Fruit fly (Drosophila melanogaster): ENCODE measurements around the gene CG9630.

CG9630 gene

DNA sequence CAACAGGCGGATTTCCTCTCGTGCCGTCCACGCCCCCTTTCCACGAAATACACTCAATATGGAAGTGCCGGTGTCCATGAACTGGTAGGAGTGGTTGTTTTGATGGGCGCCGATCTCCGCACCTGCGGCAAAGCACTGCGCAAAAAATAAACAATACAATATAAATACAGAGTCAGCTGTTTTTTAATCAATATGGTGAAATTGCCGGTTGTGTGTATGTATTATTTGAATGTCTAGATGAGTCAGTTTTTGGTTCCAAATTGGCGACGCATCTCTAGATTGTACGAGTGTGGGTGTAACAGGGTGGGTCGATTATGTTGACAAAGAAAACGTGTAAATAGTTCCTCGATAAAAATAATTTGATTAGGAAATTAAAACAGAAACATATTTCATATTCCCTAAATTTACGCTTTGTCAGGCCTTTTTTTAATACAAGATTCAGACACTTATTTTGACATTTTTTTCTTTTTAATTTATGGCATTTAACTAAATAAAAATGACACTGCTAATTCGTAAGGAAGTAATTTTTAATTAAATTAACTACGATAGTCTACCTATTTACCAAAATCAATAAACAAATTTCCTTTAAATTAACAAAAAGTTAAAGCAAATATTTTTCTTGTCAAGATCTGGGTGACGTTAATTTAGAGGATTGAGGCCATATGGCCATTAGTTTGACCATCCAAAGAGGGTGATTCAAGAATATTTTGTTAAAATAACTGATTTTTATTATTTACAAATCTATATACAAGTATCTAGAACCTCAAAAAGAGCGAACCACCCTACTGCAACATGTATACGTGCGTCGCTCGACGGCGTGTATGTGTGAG is 30.0 kb downstream of the CG9630 start (continued):
- TF ChIP-seq CG6792 (GFP tag; optimal IDR thresholded peaks at IDR 0.05): peak; percentile 86
- peak; percentile 76 for TF ChIP-seq CG15336 (GFP tag; IDR thresholded peaks at IDR 0.05)
- TF ChIP-seq ss (GFP tag; optimal IDR thresholded peaks at IDR 0.05): peak; percentile 83 to 89
- peak; percentile 95 for TF ChIP-seq esn (GFP tag; optimal IDR thresholded peaks at IDR 0.05)
- peak; percentile 79 for TF ChIP-seq Blimp-1 (GFP tag; optimal IDR thresholded peaks at IDR 0.05)
- peak; percentile 89 for TF ChIP-seq pdm3 (GFP tag; optimal IDR thresholded peaks at IDR 0.05)
- TF ChIP-seq svp (GFP tag): peak; percentile 97
- peak; percentile 40; the same call in 1 of the 2 replicates for TF ChIP-seq CG11294 (GFP tag; IDR thresholded peaks at IDR 0.05)
- TF ChIP-seq Eip75B (GFP tag; optimal IDR thresholded peaks at IDR 0.05): peak; percentile 92
- TF ChIP-seq topi (GFP tag; optimal IDR thresholded peaks at IDR 0.05): peak; percentile 92
- TF ChIP-seq Ets21C (GFP tag; optimal IDR thresholded peaks at IDR 0.05): peak; percentile 68
- TF ChIP-seq Smox (GFP tag; optimal IDR thresholded peaks at IDR 0.05): peak; percentile 89
- peak; percentile 88 for TF ChIP-seq CG4318 (GFP tag; optimal IDR thresholded peaks at IDR 0.05)
- peak; percentile 92 for TF ChIP-seq CG34406 (GFP tag; optimal IDR thresholded peaks at IDR 0.05)
- peak; percentile 85 for TF ChIP-seq CG31627 (GFP tag; optimal IDR thresholded peaks at IDR 0.05)
- TF ChIP-seq fkh (GFP tag; optimal IDR thresholded peaks at IDR 0.05): peak; percentile 88
- TF ChIP-seq Hr38 (GFP tag; optimal IDR thresholded peaks at IDR 0.05): no peak
- TF ChIP-seq Sox102F (GFP tag; optimal IDR thresholded peaks at IDR 0.05): peak; percentile 89
- TF ChIP-seq dac (GFP tag; optimal IDR thresholded peaks at IDR 0.05): peak; percentile 73
- peak; percentile 90 for TF ChIP-seq Met (GFP tag; optimal IDR thresholded peaks at IDR 0.05)

DNA sequence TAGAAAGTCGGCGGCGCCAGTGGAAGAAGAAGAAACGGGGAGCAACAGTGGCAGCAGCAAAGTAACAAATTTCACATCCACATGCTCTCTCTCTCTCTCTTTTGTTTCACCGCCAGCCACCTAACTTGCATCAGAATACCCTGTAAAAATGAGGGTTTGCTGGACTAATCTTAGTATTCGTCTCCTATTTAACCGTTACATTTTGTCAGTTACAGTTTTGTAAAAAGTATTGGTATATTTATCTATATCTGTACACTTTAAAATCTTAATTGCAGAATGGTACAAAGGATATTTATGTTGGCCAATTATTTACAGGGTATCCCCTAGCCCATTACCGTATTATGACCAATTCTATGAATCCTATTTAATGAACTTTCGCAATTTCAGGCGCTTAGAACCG is 35.8 kb downstream of the CG9630 start:
- TF ChIP-seq CG11294 (GFP tag; IDR thresholded peaks at IDR 0.05): 0 out of 2 replicates have a peak, but pooled peaks have one; percentile 43
- peak; percentile 88 for TF ChIP-seq eg (GFP tag; IDR thresholded peaks at IDR 0.05)
- TF ChIP-seq pdm3 (GFP tag; optimal IDR thresholded peaks at IDR 0.05): peak; percentile 75
- TF ChIP-seq Eip78C (GFP tag): peak; percentile 81
- TF ChIP-seq Hr39 (GFP tag; optimal IDR thresholded peaks at IDR 0.05): peak; percentile 41
- TF ChIP-seq achi (GFP tag; optimal IDR thresholded peaks at IDR 0.05): peak; percentile 73
- peak; percentile 32 for TF ChIP-seq topi (GFP tag; optimal IDR thresholded peaks at IDR 0.05)
- no peak for TF ChIP-seq ss (GFP tag; optimal IDR thresholded peaks at IDR 0.05)
- no peak for TF ChIP-seq CG11902 (GFP tag; optimal IDR thresholded peaks at IDR 0.05)
- TF ChIP-seq Met (GFP tag; optimal IDR thresholded peaks at IDR 0.05): peak; percentile 44
- no peak for TF ChIP-seq CG1621 (tag; optimal IDR thresholded peaks at IDR 0.05)
- peak; percentile 60; the same call in 2 of the 3 replicates for TF ChIP-seq CG6163 (GFP tag; IDR thresholded peaks at IDR 0.05)
- TF ChIP-seq CG16779 (tag; optimal IDR thresholded peaks at IDR 0.05): no peak
- TF ChIP-seq Ets21C (GFP tag; optimal IDR thresholded peaks at IDR 0.05): no peak
- no peak for TF ChIP-seq CG3032 (tag; optimal IDR thresholded peaks at IDR 0.05)
- TF ChIP-seq lz (GFP tag; optimal IDR thresholded peaks at IDR 0.05): peak; percentile 50
- TF ChIP-seq cyc (GFP tag; optimal IDR thresholded peaks at IDR 0.05): no peak
- no peak for TF ChIP-seq Blimp-1 (GFP tag; optimal IDR thresholded peaks at IDR 0.05)
- TF ChIP-seq Eip93F (GFP tag; optimal IDR thresholded peaks at IDR 0.05): no peak
- no peak for TF ChIP-seq fkh (GFP tag; optimal IDR thresholded peaks at IDR 0.05)
- TF ChIP-seq CG6792 (GFP tag; optimal IDR thresholded peaks at IDR 0.05): peak; percentile 17
- peak; percentile 79 for TF ChIP-seq net (GFP tag; optimal IDR thresholded peaks at IDR 0.05)
- peak; percentile 27 for TF ChIP-seq Sox14 (GFP tag; optimal IDR thresholded peaks at IDR 0.05)
- TF ChIP-seq Lpt (GFP tag; optimal IDR thresholded peaks at IDR 0.05): peak; percentile 74
- no peak for TF ChIP-seq fd85E (GFP tag; optimal IDR thresholded peaks at IDR 0.05)
- TF ChIP-seq CG8319 (GFP tag; optimal IDR thresholded peaks at IDR 0.05): no peak
- peak; percentile 92 for TF ChIP-seq CG15336 (GFP tag; IDR thresholded peaks at IDR 0.05)
- TF ChIP-seq CG9139 (GFP tag; optimal IDR thresholded peaks at IDR 0.05): no peak
- peak; percentile 63 for TF ChIP-seq esn (GFP tag; optimal IDR thresholded peaks at IDR 0.05)
- peak; percentile 64 for TF ChIP-seq OdsH (GFP tag; optimal IDR thresholded peaks at IDR 0.05)
- no peak for TF ChIP-seq CG11762 (GFP tag; optimal IDR thresholded peaks at IDR 0.05; ENCODE audit: insufficient read depth)
- peak; percentile 53 for TF ChIP-seq CG34406 (GFP tag; optimal IDR thresholded peaks at IDR 0.05)
- TF ChIP-seq dsx (GFP tag; optimal IDR thresholded peaks at IDR 0.05; ENCODE audit: poor library complexity, severe bottlenecking): no peak
- no peak for TF ChIP-seq CG8632 (GFP tag; optimal IDR thresholded peaks at IDR 0.05)
- no peak for TF ChIP-seq Hr38 (GFP tag; optimal IDR thresholded peaks at IDR 0.05)
- peak; percentile 9 for TF ChIP-seq Ets96B (tag; optimal IDR thresholded peaks at IDR 0.05)
- TF ChIP-seq CG4318 (GFP tag; optimal IDR thresholded peaks at IDR 0.05): peak; percentile 67
- no peak for TF ChIP-seq CG6854 (GFP tag; optimal IDR thresholded peaks at IDR 0.05)
- peak; percentile 19 for TF ChIP-seq CG7368 (GFP tag; optimal IDR thresholded peaks at IDR 0.05)
- no peak for TF ChIP-seq spab (GFP tag; optimal IDR thresholded peaks at IDR 0.05)
